Worm (Caenorhabditis elegans) whole organism, L4 larva: ENCODE measurements around the gene str-57.

Experiments used
- dve-1 ChIP-seq: sonication (generic microtip); optimal IDR thresholded peaks from 2 replicates; lab custom pipeline; 2017; ENCODE audit warnings: antibody characterized with exemption, mild to moderate bottlenecking, missing genetic modification characterization, missing compliant biosample characterization; ENCODE audit not compliant: insufficient read depth
- egl-27 ChIP-seq: sonication (generic microtip); optimal IDR thresholded peaks from 3 replicates; lab custom pipeline; 2017; ENCODE audit warnings: missing biosample characterization, missing genetic modification reagents, missing genetic modification characterization
- mdl-1 ChIP-seq, 2 experiments: fragments of 150-350 bp in 1 of 2; sonication (generic microtip) in 1 of 2; optimal IDR thresholded peaks; 2 replicates each; lab custom pipeline; 2014 to 2017; ENCODE audit warnings: missing biosample characterization in 2 of 2, missing genetic modification characterization in 2 of 2
- pha-4 ChIP-seq, 2 experiments: fragments of 150-350 bp in 1 of 2; fragments of 200-800 bp in 1 of 2; sonication (Bioruptor generic) in 1 of 2; IDR thresholded peaks in 1 of 2; optimal IDR thresholded peaks in 1 of 2; 2 replicates each; pipeline versions ENCODE4 v1.3.6 to Lab custom; 2014 to 2022; ENCODE audit warnings: missing genetic modification characterization in 2 of 2, missing genetic modification reagents in 2 of 2, missing biosample characterization in 1 of 2, missing compliant biosample characterization in 1 of 2
- unc-62 ChIP-seq, 3 experiments: fragments of 150-350 bp in 1 of 3; sonication (generic microtip); optimal IDR thresholded peaks in 2 of 3; peaks in 1 of 3; 1 replicate in 1 of 3; 2 replicates in 2 of 3; lab custom pipeline; 2014 to 2017; ENCODE audit warnings: missing biosample characterization in 3 of 3, missing genetic modification characterization in 3 of 3, missing genetic modification reagents in 3 of 3, missing genotype in 1 of 3
- vab-7 ChIP-seq: fragments of 200-800 bp; sonication (Bioruptor generic); IDR thresholded peaks from 2 replicates; pipeline ENCODE4 v1.3.6; 2022; ENCODE audit warnings: missing genetic modification reagents, missing genetic modification characterization, missing compliant biosample characterization

- TF ChIP-seq vab-7 (GFP tag; lab: Robert Waterston, UW) (no peak), egl-27 (tag; lab: Kevin White, UChicago) (no peak), unc-62 (GFP tag; optimal IDR thresholded peaks at IDR 0.05 in 1 of 2; lab: Kevin White, UChicago) (peak in 1 of 2 experiments; percentile 53), unc-62 (tag; optimal IDR thresholded peaks at IDR 0.05; lab: Kevin White, UChicago) (no peak), mdl-1 (tag; optimal IDR thresholded peaks at IDR 0.05; lab: Kevin White, UChicago) (no peak), pha-4 (GFP tag; IDR thresholded peaks at IDR 0.05; lab: Robert Waterston, UW) (no peak), pha-4 (tag; optimal IDR thresholded peaks at IDR 0.05; lab: Kevin White, UChicago) (no peak), dve-1 (tag; lab: Kevin White, UChicago) (no peak)
These were observed 29.2 kb downstream of the str-57 start, which contains the start of gene T06C12.14 for ce11 chrV:15899696-15900095.
